Fruit fly (Drosophila melanogaster): ENCODE results near the gene CG15452.

The CG15452 gene

DNA sequence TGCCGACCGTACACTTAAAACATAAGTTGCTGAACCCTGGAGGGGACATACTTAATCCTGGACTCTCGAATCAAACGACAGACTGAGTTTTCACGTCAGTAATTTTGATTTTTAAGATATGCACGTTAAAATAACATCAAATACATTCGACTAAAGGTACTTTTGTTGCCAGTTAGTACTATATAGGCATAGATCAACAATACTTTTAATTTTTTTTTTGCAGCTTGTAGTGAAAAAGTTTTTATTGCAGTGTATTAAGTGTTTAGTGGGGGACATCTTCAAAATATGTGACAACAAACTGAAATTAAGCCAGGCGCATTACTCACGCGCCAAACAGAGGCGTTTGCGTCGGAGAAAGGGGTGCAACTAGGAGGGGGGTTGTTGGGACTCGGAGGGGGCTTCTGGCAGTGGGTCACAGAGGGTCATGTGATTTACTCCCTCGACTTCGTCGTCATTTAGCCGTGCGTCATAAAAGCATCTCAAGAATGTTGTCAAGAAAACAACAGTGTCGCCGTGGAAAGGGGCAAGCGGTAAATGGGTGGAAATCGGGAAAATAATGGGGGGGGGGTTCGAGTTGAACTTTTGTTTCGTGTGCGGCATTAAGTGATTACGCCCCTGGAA, 23.9 kb downstream of the CG15452 start:
- no peak for TF ChIP-seq psq (optimal IDR thresholded peaks at IDR 0.05)
- no peak for TF ChIP-seq Dll (optimal IDR thresholded peaks at IDR 0.05)
- TF ChIP-seq EcR (GFP tag; optimal IDR thresholded peaks at IDR 0.05): no peak
- no peak for TF ChIP-seq usp (GFP tag; optimal IDR thresholded peaks at IDR 0.05)
- TF ChIP-seq pan (optimal IDR thresholded peaks at IDR 0.05): no peak
- no peak for TF ChIP-seq CG8478 (optimal IDR thresholded peaks at IDR 0.05)

DNA sequence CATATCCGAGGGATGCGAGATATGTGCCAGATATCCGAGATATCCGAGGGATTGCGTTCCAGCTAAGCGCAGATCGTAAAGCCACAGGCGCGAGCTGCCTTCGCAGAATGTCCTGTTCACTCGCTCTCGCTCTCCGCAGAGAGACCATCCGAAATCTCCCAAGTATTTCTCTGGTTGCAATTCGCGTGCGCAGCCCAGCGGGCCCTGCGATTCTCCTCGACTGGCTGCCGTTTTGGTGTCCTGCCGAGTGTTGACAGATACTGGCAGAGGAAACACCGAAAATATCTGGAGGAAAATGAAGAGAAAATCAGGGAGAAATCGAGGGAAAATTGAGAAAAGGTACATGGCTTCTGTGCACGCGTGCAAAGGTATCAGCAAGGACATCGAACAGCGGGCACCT, 28.3 kb downstream of the CG15452 start:
- TF ChIP-seq pan (optimal IDR thresholded peaks at IDR 0.05): no peak
- TF ChIP-seq usp (GFP tag; optimal IDR thresholded peaks at IDR 0.05): no peak
- no peak for TF ChIP-seq Dll (optimal IDR thresholded peaks at IDR 0.05)
- TF ChIP-seq psq (optimal IDR thresholded peaks at IDR 0.05): no peak
- no peak for TF ChIP-seq EcR (GFP tag; optimal IDR thresholded peaks at IDR 0.05)
- TF ChIP-seq CG8478 (optimal IDR thresholded peaks at IDR 0.05): no peak

- TF ChIP-seq usp (GFP tag; optimal IDR thresholded peaks at IDR 0.05) (no peak), CG8478 (optimal IDR thresholded peaks at IDR 0.05) (no peak), psq (optimal IDR thresholded peaks at IDR 0.05) (no peak)
Measured at dm6 chrX:20713317-20713716, 32.4 kb downstream of the CG15452 start.

dm6 chrX:20709682-20710081, 36.1 kb downstream of the CG15452 start:
- TF ChIP-seq psq (optimal IDR thresholded peaks at IDR 0.05): no peak
- no peak for TF ChIP-seq CG8478 (optimal IDR thresholded peaks at IDR 0.05)
- no peak for TF ChIP-seq EcR (GFP tag; optimal IDR thresholded peaks at IDR 0.05)
- TF ChIP-seq Dll (optimal IDR thresholded peaks at IDR 0.05): no peak
- TF ChIP-seq usp (GFP tag; optimal IDR thresholded peaks at IDR 0.05): no peak
- no peak for TF ChIP-seq pan (optimal IDR thresholded peaks at IDR 0.05)

dm6 chrX:20704337-20704736, 41.4 kb downstream of the CG15452 start:
- TF ChIP-seq Dll (optimal IDR thresholded peaks at IDR 0.05): no peak
- TF ChIP-seq EcR (GFP tag; optimal IDR thresholded peaks at IDR 0.05): no peak
- no peak for TF ChIP-seq pan (optimal IDR thresholded peaks at IDR 0.05)
- TF ChIP-seq CG8478 (optimal IDR thresholded peaks at IDR 0.05): no peak
- TF ChIP-seq usp (GFP tag; optimal IDR thresholded peaks at IDR 0.05): no peak
- TF ChIP-seq psq (optimal IDR thresholded peaks at IDR 0.05): no peak

- TF ChIP-seq CG8478 (optimal IDR thresholded peaks at IDR 0.05) (no peak), EcR (GFP tag; optimal IDR thresholded peaks at IDR 0.05) (no peak), usp (GFP tag; optimal IDR thresholded peaks at IDR 0.05) (no peak), Dll (optimal IDR thresholded peaks at IDR 0.05) (no peak), pan (optimal IDR thresholded peaks at IDR 0.05) (no peak), psq (optimal IDR thresholded peaks at IDR 0.05) (no peak)
Measured at dm6 chrX:20702904-20703303, 42.9 kb downstream of the CG15452 start.
